Fruit fly (Drosophila melanogaster) whole organism, embryonic: Measurements from ENCODE around the gene CG32437.
A peak's percentile ranks its signal among the peaks of the same experiment; 100 is the strongest.

ENCODE experiments used
- CG10274 ChIP-seq: fragments of 200-800 bp; sonication (Bioruptor generic); optimal IDR thresholded peaks from 3 replicates; lab custom pipeline; 2017; ENCODE audit warnings: missing biosample characterization, mild to moderate bottlenecking, missing genetic modification characterization
- CG10654 ChIP-seq: fragments of 200-800 bp; sonication (Bioruptor generic); optimal IDR thresholded peaks from 2 replicates; lab custom pipeline; 2016; ENCODE audit warnings: missing biosample characterization, missing genetic modification characterization
- CG12659 ChIP-seq: fragments of 200-800 bp; sonication (Bioruptor generic); optimal IDR thresholded peaks from 3 replicates; lab custom pipeline; 2017; ENCODE audit warnings: mild to moderate bottlenecking, missing biosample characterization, missing genetic modification reagents, missing genetic modification characterization
- CG15479 ChIP-seq: fragments of 200-800 bp; sonication (Bioruptor generic); optimal IDR thresholded peaks from 3 replicates; lab custom pipeline; 2019; ENCODE audit warnings: missing biosample characterization, mild to moderate bottlenecking, missing genetic modification characterization, moderate library complexity
- CG1603 ChIP-seq: fragments of 200-800 bp; sonication (Bioruptor generic); optimal IDR thresholded peaks from 2 replicates; lab custom pipeline; 2019; ENCODE audit warnings: missing biosample characterization, mild to moderate bottlenecking, missing genetic modification characterization, moderate library complexity
- CG17328 ChIP-seq: fragments of 200-800 bp; sonication (Bioruptor generic); IDR thresholded peaks from 2 replicates; pipeline ENCODE4 v1.3.6; 2022; ENCODE audit warnings: missing biosample characterization, missing genetic modification characterization
- CG18764 ChIP-seq: fragments of 200-800 bp; sonication (Bioruptor generic); optimal IDR thresholded peaks from 3 replicates; lab custom pipeline; 2016; ENCODE audit warnings: missing biosample characterization, missing genetic modification characterization
- CG30403 ChIP-seq: fragments of 200-800 bp; sonication (Bioruptor generic); optimal IDR thresholded peaks from 3 replicates; lab custom pipeline; 2016; ENCODE audit warnings: missing biosample characterization, missing genetic modification characterization
- CG3281 ChIP-seq: fragments of 200-800 bp; sonication (Bioruptor generic); optimal IDR thresholded peaks from 3 replicates; lab custom pipeline; 2017; ENCODE audit warnings: missing biosample characterization, mild to moderate bottlenecking, missing genetic modification characterization
- CG33557 ChIP-seq: fragments of 200-800 bp; sonication (Bioruptor generic); optimal IDR thresholded peaks from 2 replicates; lab custom pipeline; 2019; ENCODE audit warnings: missing biosample characterization, mild to moderate bottlenecking, missing genetic modification characterization, moderate library complexity
- CG4328 ChIP-seq: fragments of 200-800 bp; sonication (Bioruptor generic); optimal IDR thresholded peaks from 3 replicates; lab custom pipeline; 2017; ENCODE audit warnings: missing biosample characterization, missing genetic modification reagents, missing genetic modification characterization
- CG43689 ChIP-seq: fragments of 200-800 bp; sonication (Bioruptor generic); IDR thresholded peaks from 2 replicates; pipeline ENCODE4 v1.3.6; 2022; ENCODE audit warnings: missing biosample characterization, missing genetic modification characterization
- CG4404 ChIP-seq: fragments of 200-800 bp; sonication (Bioruptor generic); IDR thresholded peaks from 2 replicates; pipeline ENCODE4 v1.3.6; 2022; ENCODE audit warnings: missing biosample characterization, missing genetic modification characterization
- CG6683 ChIP-seq: fragments of 200-800 bp; sonication (Bioruptor generic); optimal IDR thresholded peaks from 2 replicates; lab custom pipeline; 2017; ENCODE audit warnings: missing biosample characterization, mild to moderate bottlenecking, missing genetic modification characterization, missing genetic modification reagents
- CG6854 ChIP-seq: fragments of 200-800 bp; sonication (Bioruptor generic); optimal IDR thresholded peaks from 3 replicates; lab custom pipeline; 2017; ENCODE audit warnings: missing biosample characterization, mild to moderate bottlenecking, missing genetic modification characterization
- CG9215 ChIP-seq: fragments of 200-800 bp; sonication (Bioruptor generic); IDR thresholded peaks from 2 replicates; pipeline ENCODE4 v1.3.6; 2022; ENCODE audit warnings: missing biosample characterization, missing genetic modification characterization
- CG9727 ChIP-seq: fragments of 200-800 bp; sonication (Bioruptor generic); optimal IDR thresholded peaks from 3 replicates; lab custom pipeline; 2017; ENCODE audit warnings: missing biosample characterization, mild to moderate bottlenecking, missing genetic modification characterization
- CG9876 ChIP-seq: fragments of 200-800 bp; sonication (Bioruptor generic); optimal IDR thresholded peaks from 2 replicates; lab custom pipeline; 2016; ENCODE audit warnings: missing biosample characterization, missing genetic modification characterization
- D ChIP-seq, 2 experiments: fragments of 200-800 bp in 1 of 2; fragments of >200 bp in 1 of 2; sonication (Bioruptor generic) in 1 of 2; optimal IDR thresholded peaks; 2 replicates in 1 of 2; 3 replicates in 1 of 2; lab custom pipeline; 2017; ENCODE audit warnings: mild to moderate bottlenecking in 1 of 2, missing biosample characterization in 1 of 2, missing genetic modification characterization in 1 of 2, missing genetic modification reagents in 1 of 2
- Dad ChIP-seq: fragments of 200-800 bp; sonication (Bioruptor generic); optimal IDR thresholded peaks from 3 replicates; lab custom pipeline; 2016; ENCODE audit warnings: missing biosample characterization, missing genetic modification characterization
- H15 ChIP-seq: fragments of 200-800 bp; sonication (Bioruptor generic); IDR thresholded peaks from 3 replicates; pipeline ENCODE4 v1.3.6; 2022; ENCODE audit warnings: missing biosample characterization, missing genetic modification characterization
- HLH4C ChIP-seq: fragments of 200-800 bp; sonication (Bioruptor generic); IDR thresholded peaks from 3 replicates; pipeline ENCODE4 v1.3.6; 2022; ENCODE audit warnings: missing biosample characterization, missing genetic modification characterization; ENCODE audit not compliant: partially characterized antibody
- Hand ChIP-seq: fragments of 200-800 bp; sonication (Bioruptor generic); optimal IDR thresholded peaks from 2 replicates; lab custom pipeline; 2017; ENCODE audit warnings: mild to moderate bottlenecking, missing biosample characterization, missing genetic modification reagents, missing genetic modification characterization
- Meics ChIP-seq: fragments of 200-800 bp; sonication (Bioruptor generic); optimal IDR thresholded peaks from 2 replicates; lab custom pipeline; 2017; ENCODE audit warnings: missing biosample characterization, mild to moderate bottlenecking, missing genetic modification characterization
- Oaz ChIP-seq: fragments of 200-800 bp; sonication (Bioruptor generic); IDR thresholded peaks from 2 replicates; pipeline ENCODE4 v1.3.6; 2022; ENCODE audit warnings: missing biosample characterization, missing genetic modification characterization
- Sox102F ChIP-seq: fragments of 200-800 bp; sonication (Bioruptor generic); optimal IDR thresholded peaks from 2 replicates; lab custom pipeline; 2018; ENCODE audit warnings: missing biosample characterization, mild to moderate bottlenecking, missing genetic modification characterization, moderate library complexity
- Xrp1 ChIP-seq: fragments of 200-800 bp; sonication (Bioruptor generic); IDR thresholded peaks from 2 replicates; pipeline ENCODE4 v1.3.6; 2022; ENCODE audit warnings: missing biosample characterization, missing genetic modification characterization
- ab ChIP-seq: fragments of 200-800 bp; sonication (Bioruptor generic); optimal IDR thresholded peaks from 2 replicates; lab custom pipeline; 2016; ENCODE audit warnings: missing biosample characterization, missing genetic modification characterization
- cato ChIP-seq: fragments of 200-800 bp; sonication (Bioruptor generic); optimal IDR thresholded peaks from 2 replicates; lab custom pipeline; 2016; ENCODE audit warnings: missing biosample characterization, missing genetic modification characterization, borderline replicate concordance
- caup ChIP-seq: fragments of 200-800 bp; sonication (Bioruptor generic); optimal IDR thresholded peaks from 3 replicates; lab custom pipeline; 2017; ENCODE audit warnings: missing biosample characterization, mild to moderate bottlenecking, missing genetic modification characterization, moderate library complexity; ENCODE audit not compliant: severe bottlenecking
- cg ChIP-seq: fragments of 200-800 bp; sonication (Bioruptor generic); optimal IDR thresholded peaks from 3 replicates; lab custom pipeline; 2019; ENCODE audit warnings: missing biosample characterization, mild to moderate bottlenecking, missing genetic modification characterization, moderate library complexity
- chif ChIP-seq, 2 experiments: fragments of 200-800 bp; sonication (Bioruptor generic); optimal IDR thresholded peaks; 3 replicates each; lab custom pipeline; 2016; ENCODE audit warnings: missing biosample characterization in 2 of 2, missing genetic modification characterization in 2 of 2
- crp ChIP-seq, 2 experiments: fragments of 200-800 bp; sonication (Bioruptor generic); optimal IDR thresholded peaks; 2 replicates in 1 of 2; 3 replicates in 1 of 2; lab custom pipeline; 2017; ENCODE audit warnings: missing biosample characterization in 2 of 2, missing genetic modification characterization in 2 of 2, mild to moderate bottlenecking in 1 of 2, moderate library complexity in 1 of 2
- da ChIP-seq: fragments of 200-800 bp; sonication (Bioruptor generic); optimal IDR thresholded peaks from 2 replicates; lab custom pipeline; 2016; ENCODE audit warnings: missing biosample characterization, missing genetic modification characterization
- dysf ChIP-seq: fragments of 200-800 bp; sonication (Bioruptor generic); IDR thresholded peaks from 3 replicates; pipeline ENCODE4 v1.3.6; 2022; ENCODE audit warnings: missing biosample characterization, missing genetic modification characterization
- fd3F ChIP-seq: fragments of 200-800 bp; sonication (Bioruptor generic); optimal IDR thresholded peaks from 2 replicates; lab custom pipeline; 2018; ENCODE audit warnings: missing biosample characterization, mild to moderate bottlenecking, missing genetic modification characterization, moderate library complexity
- grn ChIP-seq: fragments of 200-800 bp; sonication (Bioruptor generic); optimal IDR thresholded peaks from 3 replicates; lab custom pipeline; 2017; ENCODE audit warnings: missing biosample characterization, missing genetic modification characterization
- maf-S ChIP-seq: fragments of 200-800 bp; sonication (Bioruptor generic); optimal IDR thresholded peaks from 2 replicates; lab custom pipeline; 2016; ENCODE audit warnings: missing biosample characterization, missing genetic modification characterization
- mld ChIP-seq: fragments of 200-800 bp; sonication (Bioruptor generic); IDR thresholded peaks from 3 replicates; pipeline ENCODE4 v1.3.6; 2022; ENCODE audit warnings: missing biosample characterization, missing genetic modification characterization; ENCODE audit not compliant: partially characterized antibody
- sd ChIP-seq: fragments of 200-800 bp; sonication (Bioruptor generic); optimal IDR thresholded peaks from 3 replicates; lab custom pipeline; 2018; ENCODE audit warnings: missing biosample characterization, mild to moderate bottlenecking, missing genetic modification characterization, moderate library complexity
- sqz ChIP-seq: fragments of 200-800 bp; sonication (Bioruptor generic); optimal IDR thresholded peaks from 3 replicates; lab custom pipeline; 2018; ENCODE audit warnings: missing biosample characterization, mild to moderate bottlenecking, missing genetic modification characterization
- tgo ChIP-seq: fragments of 200-800 bp; sonication (Bioruptor generic); IDR thresholded peaks from 3 replicates; pipeline ENCODE4 v1.3.6; 2022; ENCODE audit warnings: missing biosample characterization, missing genetic modification characterization
- ttk ChIP-seq: fragments of 200-800 bp; sonication (Bioruptor generic); IDR thresholded peaks from 2 replicates; pipeline ENCODE4 v2.1.2; 2022; ENCODE audit warnings: missing biosample characterization, missing genetic modification characterization
- twi ChIP-seq: fragments of 200-800 bp; optimal IDR thresholded peaks from 2 replicates; lab custom pipeline; 2019; ENCODE audit warnings: missing biosample characterization, mild to moderate bottlenecking, missing genetic modification characterization, moderate library complexity
- tx ChIP-seq: fragments of 200-800 bp; sonication (Bioruptor generic); optimal IDR thresholded peaks from 2 replicates; lab custom pipeline; 2016; ENCODE audit warnings: missing biosample characterization, missing genetic modification characterization
- unc-4 ChIP-seq: fragments of 200-800 bp; sonication (Bioruptor generic); IDR thresholded peaks from 2 replicates; pipeline ENCODE4 v1.3.6; 2022; ENCODE audit warnings: missing biosample characterization, missing genetic modification characterization; ENCODE audit not compliant: partially characterized antibody
- usp ChIP-seq: fragments of >200 bp; optimal IDR thresholded peaks from 2 replicates; lab custom pipeline; 2017; ENCODE audit warnings: missing biosample characterization, missing genetic modification characterization
- wdn ChIP-seq: fragments of 200-800 bp; sonication (Bioruptor generic); IDR thresholded peaks from 2 replicates; pipeline ENCODE4 v1.3.6; 2022; ENCODE audit warnings: missing biosample characterization, missing genetic modification characterization
- wek ChIP-seq: fragments of 200-800 bp; sonication (Bioruptor generic); optimal IDR thresholded peaks from 3 replicates; lab custom pipeline; 2018; ENCODE audit warnings: missing biosample characterization, mild to moderate bottlenecking, missing genetic modification characterization, moderate library complexity

CG32437 gene

DNA sequence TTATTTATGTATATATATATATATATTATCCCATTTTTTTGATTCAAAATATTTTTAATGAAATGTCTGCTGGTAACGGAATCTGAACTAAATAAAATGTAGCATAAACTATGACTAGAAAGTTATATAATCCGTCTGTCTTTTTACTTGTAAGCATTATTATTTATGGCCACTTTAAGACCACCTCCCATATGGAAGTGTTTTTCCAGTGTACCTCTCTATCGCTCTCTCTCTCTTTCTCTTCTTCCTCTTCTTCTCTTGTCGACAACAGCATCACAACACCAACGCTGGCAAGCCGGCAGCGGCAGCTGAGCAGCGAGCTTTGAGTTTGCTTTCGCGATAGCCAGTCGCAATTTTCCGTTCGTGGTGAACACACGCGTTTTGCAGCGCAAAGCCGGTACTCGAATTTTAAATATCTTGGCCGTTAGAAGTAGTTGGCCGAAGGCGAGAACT, 24.7 kb downstream of the CG32437 start, which contains the start of gene rgn (continued):
- TF ChIP-seq ab (GFP tag; lab: Kevin White, UChicago) (no peak), fd3F (peak; percentile 81), CG4404 (GFP tag; lab: Robert Waterston, UW) (peak; percentile 27; the same call in 1 of the 2 replicates), ttk (GFP tag; lab: Robert Waterston, UW) (peak; percentile 53; the same call in 1 of the 2 replicates), cg (GFP tag; lab: Kevin White, UChicago) (no peak), grn (GFP tag; lab: Kevin White, UChicago) (no peak), HLH4C (no peak), CG43689 (peak; percentile 34; the same call in 1 of the 2 replicates), CG10654 (GFP tag; lab: Kevin White, UChicago) (peak; percentile 56), CG6683 (GFP tag; lab: Kevin White, UChicago) (peak; percentile 75), maf-S (peak; percentile 36), H15 (peak; percentile 56; the same call in 1 of the 3 replicates), unc-4 (GFP tag; lab: Robert Waterston, UW) (no peak), CG17328 (GFP tag; lab: Robert Waterston, UW) (no peak; the same call in 1 of the 2 replicates), CG9876 (GFP tag; lab: Kevin White, UChicago) (peak; percentile 61), CG10274 (GFP tag; lab: Kevin White, UChicago) (peak; percentile 23), mld (GFP tag; lab: Robert Waterston, UW) (no peak), CG3281 (GFP tag; lab: Kevin White, UChicago) (peak; percentile 92), Meics (GFP tag; lab: Kevin White, UChicago) (peak; percentile 92), cato (GFP tag; lab: Kevin White, UChicago) (no peak), chif (GFP tag; optimal IDR thresholded peaks at IDR 0.05; lab: Kevin White, UChicago) (peak in 1 of 2 experiments; percentile 18), D (optimal IDR thresholded peaks at IDR 0.05; lab: Kevin White, UChicago) (no peak), D (GFP tag; optimal IDR thresholded peaks at IDR 0.05; lab: Kevin White, UChicago) (peak; percentile 2), CG15479 (GFP tag; lab: Kevin White, UChicago) (no peak), wdn (GFP tag; lab: Robert Waterston, UW) (peak; percentile 63), CG1603 (peak; percentile 52), Hand (peak; percentile 80), sqz (no peak), CG18764 (GFP tag; lab: Kevin White, UChicago) (peak; percentile 54), crp (GFP tag; optimal IDR thresholded peaks at IDR 0.05; lab: Kevin White, UChicago) (peak in 1 of 2 experiments; percentile 3), wek (GFP tag; lab: Kevin White, UChicago) (no peak), twi (tag; lab: Kevin White, UChicago) (no peak), dysf (GFP tag; lab: Robert Waterston, UW) (peak; percentile 88), da (GFP tag; lab: Kevin White, UChicago) (no peak), tgo (GFP tag; lab: Robert Waterston, UW) (peak; percentile 82), Xrp1 (GFP tag; lab: Robert Waterston, UW) (peak; percentile 66), CG9215 (peak; percentile 72), CG9727 (peak; percentile 83), CG4328 (GFP tag; lab: Kevin White, UChicago) (peak; percentile 14), CG12659 (peak; percentile 87), Dad (no peak), usp (GFP tag; lab: Kevin White, UChicago) (no peak), tx (GFP tag; lab: Kevin White, UChicago) (peak; percentile 10), Oaz (GFP tag; lab: Robert Waterston, UW) (peak; percentile 33; the same call in 1 of the 2 replicates), CG33557 (no peak), caup (peak; percentile 91), sd (tag; lab: Kevin White, UChicago) (peak; percentile 36), CG6854 (GFP tag; lab: Kevin White, UChicago) (peak; percentile 80), Sox102F (GFP tag; lab: Kevin White, UChicago) (peak; percentile 72), CG30403 (peak; percentile 79)
